Worm (Caenorhabditis elegans) whole organism, L4 larva: Measurements from ENCODE around the gene mig-22.

Experiments used
- F26F4.8 ChIP-seq: fragments of 200-800 bp; sonication (Bioruptor generic); conservative IDR thresholded peaks from 2 replicates; pipeline ENCODE4 v1.3.6; 2022; ENCODE audit warnings: missing genetic modification characterization, missing compliant biosample characterization
- F49E8.2 ChIP-seq: sonication (generic microtip); optimal IDR thresholded peaks from 2 replicates; lab custom pipeline; 2016; ENCODE audit warnings: missing compliant biosample characterization, mild to moderate bottlenecking, missing genetic modification characterization, borderline replicate concordance
- R02D3.7 ChIP-seq: fragments of 150-350 bp; sonication (generic microtip); optimal IDR thresholded peaks from 3 replicates; lab custom pipeline; 2014; ENCODE audit warnings: missing biosample characterization, missing genetic modification characterization
- T20F7.1 ChIP-seq: fragments of 200-800 bp; sonication (Bioruptor generic); optimal IDR thresholded peaks from 2 replicates; lab custom pipeline; 2018; ENCODE audit warnings: mild to moderate bottlenecking, missing genetic modification characterization, missing compliant biosample characterization
- T26A8.4 ChIP-seq: fragments of 200-800 bp; sonication (Bioruptor generic); IDR thresholded peaks from 2 replicates; pipeline ENCODE4 v1.3.6; 2022; ENCODE audit warnings: missing genetic modification characterization, missing compliant biosample characterization
- Y48G9A.11 ChIP-seq: fragments of 200-800 bp; sonication (Bioruptor generic); IDR thresholded peaks from 2 replicates; pipeline ENCODE4 v1.3.6; 2022; ENCODE audit warnings: missing genetic modification reagents, missing genetic modification characterization, missing compliant biosample characterization
- Y5F2A.4 ChIP-seq: fragments of 200-800 bp; sonication (Bioruptor generic); optimal IDR thresholded peaks from 2 replicates; lab custom pipeline; 2018; ENCODE audit warnings: mild to moderate bottlenecking, missing genetic modification characterization, missing compliant biosample characterization
- ZK337.2 ChIP-seq: fragments of 200-800 bp; sonication (Bioruptor generic); IDR thresholded peaks from 2 replicates; pipeline ENCODE4 v1.3.6; 2022; ENCODE audit warnings: missing genetic modification reagents, missing genetic modification characterization, missing compliant biosample characterization
- ama-1 ChIP-seq: fragments of 150-350 bp; optimal IDR thresholded peaks from 2 replicates; lab custom pipeline; 2014; ENCODE audit warnings: inconsistent platforms, mixed read lengths
- attf-4 ChIP-seq: sonication (generic microtip); optimal IDR thresholded peaks from 3 replicates; lab custom pipeline; 2017; ENCODE audit warnings: missing biosample characterization, missing genetic modification characterization
- ceh-20 ChIP-seq: fragments of 200-800 bp; sonication (Bioruptor generic); IDR thresholded peaks from 2 replicates; pipeline ENCODE4 v1.3.6; 2022; ENCODE audit warnings: missing genetic modification reagents, missing genetic modification characterization, missing compliant biosample characterization
- ceh-62 ChIP-seq: sonication (generic microtip); optimal IDR thresholded peaks from 2 replicates; lab custom pipeline; 2017; ENCODE audit warnings: missing biosample characterization, missing genetic modification characterization
- ceh-82 ChIP-seq: sonication (generic microtip); optimal IDR thresholded peaks from 2 replicates; lab custom pipeline; 2017; ENCODE audit warnings: missing biosample characterization, missing genetic modification characterization
- ces-1 ChIP-seq: fragments of 150-350 bp; sonication (generic microtip); optimal IDR thresholded peaks from 4 replicates; lab custom pipeline; 2014; ENCODE audit warnings: missing biosample characterization, missing genetic modification reagents, missing genetic modification characterization
- cey-2 ChIP-seq: sonication (generic microtip); optimal IDR thresholded peaks from 3 replicates; lab custom pipeline; 2017; ENCODE audit warnings: missing genetic modification characterization, mild to moderate bottlenecking, missing compliant biosample characterization, antibody characterized with exemption, borderline replicate concordance; ENCODE audit not compliant: insufficient read depth
- ctbp-1 ChIP-seq: fragments of 200-800 bp; sonication (Bioruptor generic); IDR thresholded peaks from 2 replicates; pipeline ENCODE4 v1.3.6; 2022; ENCODE audit warnings: missing genetic modification reagents, missing genetic modification characterization, missing compliant biosample characterization
- daf-12 ChIP-seq: fragments of 150-350 bp; optimal IDR thresholded peaks from 2 replicates; lab custom pipeline; 2014; ENCODE audit warnings: missing biosample characterization, missing genetic modification reagents, missing genetic modification characterization
- daf-16 ChIP-seq, 3 experiments: sonication (generic microtip); optimal IDR thresholded peaks; 2 replicates each; lab custom pipeline; 2016 to 2017; ENCODE audit warnings: missing genetic modification characterization in 3 of 3, missing genetic modification reagents in 3 of 3, mild to moderate bottlenecking in 2 of 3, missing compliant biosample characterization in 2 of 3, missing biosample characterization in 1 of 3, moderate library complexity in 1 of 3
- daf-19 ChIP-seq: fragments of 200-800 bp; sonication (Bioruptor generic); conservative IDR thresholded peaks from 2 replicates; pipeline ENCODE4 v1.3.6; 2022; ENCODE audit warnings: missing genetic modification characterization, missing compliant biosample characterization
- daf-8 ChIP-seq: fragments of 200-800 bp; sonication (Bioruptor generic); IDR thresholded peaks from 2 replicates; pipeline ENCODE4 v1.3.6; 2022; ENCODE audit warnings: missing genetic modification characterization, missing compliant biosample characterization
- dmd-6 ChIP-seq: fragments of 200-800 bp; sonication (Bioruptor generic); IDR thresholded peaks from 2 replicates; pipeline ENCODE4 v1.3.6; 2022; ENCODE audit warnings: missing genetic modification reagents, missing genetic modification characterization, missing compliant biosample characterization
- dpl-1 ChIP-seq: fragments of 150-350 bp; optimal IDR thresholded peaks from 2 replicates; lab custom pipeline; 2014; ENCODE audit warnings: missing biosample characterization, missing genetic modification reagents, missing genetic modification characterization
- duxl-1 ChIP-seq: sonication (generic microtip); optimal IDR thresholded peaks from 2 replicates; lab custom pipeline; 2016; ENCODE audit warnings: mild to moderate bottlenecking, missing genetic modification characterization, moderate library complexity, missing compliant biosample characterization; ENCODE audit not compliant: poor library complexity
- dve-1 ChIP-seq: sonication (generic microtip); optimal IDR thresholded peaks from 2 replicates; lab custom pipeline; 2017; ENCODE audit warnings: antibody characterized with exemption, mild to moderate bottlenecking, missing genetic modification characterization, missing compliant biosample characterization; ENCODE audit not compliant: insufficient read depth
- egl-27 ChIP-seq: sonication (generic microtip); optimal IDR thresholded peaks from 3 replicates; lab custom pipeline; 2017; ENCODE audit warnings: missing biosample characterization, missing genetic modification reagents, missing genetic modification characterization
- egl-43 ChIP-seq: fragments of 200-800 bp; sonication (Bioruptor generic); IDR thresholded peaks from 2 replicates; pipeline ENCODE4 v1.3.6; 2022; ENCODE audit warnings: missing genetic modification reagents, missing genetic modification characterization, missing compliant biosample characterization
- fkh-10 ChIP-seq: fragments of 150-350 bp; optimal IDR thresholded peaks from 2 replicates; lab custom pipeline; 2014; ENCODE audit warnings: missing biosample characterization, missing genetic modification reagents, missing genetic modification characterization
- gei-8 ChIP-seq: fragments of 200-800 bp; sonication (Bioruptor generic); optimal IDR thresholded peaks from 2 replicates; lab custom pipeline; 2018; ENCODE audit warnings: mild to moderate bottlenecking, missing genetic modification characterization, missing compliant biosample characterization
- jun-1 ChIP-seq: fragments of 150-350 bp; optimal IDR thresholded peaks from 2 replicates; lab custom pipeline; 2014; ENCODE audit warnings: missing biosample characterization, missing genetic modification reagents, missing genetic modification characterization
- lim-7 ChIP-seq: fragments of 200-800 bp; sonication (Bioruptor generic); IDR thresholded peaks from 2 replicates; pipeline ENCODE4 v1.3.6; 2022; ENCODE audit warnings: missing genetic modification characterization, missing compliant biosample characterization
- lin-1 ChIP-seq: fragments of 200-800 bp; sonication (Bioruptor generic); IDR thresholded peaks from 2 replicates; pipeline ENCODE4 v1.3.6; 2022; ENCODE audit warnings: missing genetic modification reagents, missing genetic modification characterization, missing compliant biosample characterization
- lin-29 ChIP-seq: fragments of 200-800 bp; sonication (Bioruptor generic); IDR thresholded peaks from 2 replicates; pipeline ENCODE4 v1.3.6; 2022; ENCODE audit warnings: missing genetic modification reagents, missing genetic modification characterization, missing compliant biosample characterization
- lin-38 ChIP-seq: fragments of 200-800 bp; sonication (Bioruptor generic); IDR thresholded peaks from 2 replicates; pipeline ENCODE4 v1.3.6; 2022; ENCODE audit warnings: missing genetic modification reagents, missing genetic modification characterization, missing compliant biosample characterization
- lsy-2 ChIP-seq, 2 experiments: fragments of 150-350 bp in 1 of 2; sonication (generic microtip) in 1 of 2; optimal IDR thresholded peaks; 2 replicates each; lab custom pipeline; 2014 to 2017; ENCODE audit warnings: missing biosample characterization in 2 of 2, missing genetic modification characterization in 2 of 2
- madf-5 ChIP-seq, 2 experiments: fragments of 200-800 bp; sonication (Bioruptor generic); IDR thresholded peaks; 2 replicates each; pipeline ENCODE4 v1.3.6; 2022; ENCODE audit warnings: missing compliant biosample characterization in 2 of 2, missing genetic modification characterization in 2 of 2
- madf-9 ChIP-seq: fragments of 200-800 bp; sonication (Bioruptor generic); conservative IDR thresholded peaks from 2 replicates; pipeline ENCODE4 v1.3.6; 2022; ENCODE audit warnings: missing genetic modification reagents, missing genetic modification characterization, missing compliant biosample characterization
- mdt-29 ChIP-seq: fragments of 200-800 bp; sonication (Bioruptor generic); IDR thresholded peaks from 2 replicates; pipeline ENCODE4 v1.3.6; 2022; ENCODE audit warnings: missing genetic modification reagents, missing genetic modification characterization, missing compliant biosample characterization
- nhr-102 ChIP-seq: sonication (generic microtip); optimal IDR thresholded peaks from 2 replicates; lab custom pipeline; 2016; ENCODE audit warnings: mild to moderate bottlenecking, missing genetic modification characterization, moderate library complexity, missing compliant biosample characterization
- nhr-111 ChIP-seq: fragments of 200-800 bp; sonication (Bioruptor generic); optimal IDR thresholded peaks from 2 replicates; lab custom pipeline; 2018; ENCODE audit warnings: mild to moderate bottlenecking, missing genetic modification characterization, missing compliant biosample characterization
- nhr-28 ChIP-seq: fragments of 150-350 bp; optimal IDR thresholded peaks from 2 replicates; lab custom pipeline; 2014; ENCODE audit warnings: missing biosample characterization, missing genetic modification characterization
- nhr-42 ChIP-seq: fragments of 200-800 bp; sonication (Bioruptor generic); IDR thresholded peaks from 2 replicates; pipeline ENCODE4 v1.3.6; 2022; ENCODE audit warnings: missing genetic modification characterization, missing compliant biosample characterization
- nhr-76 ChIP-seq: fragments of 150-350 bp; optimal IDR thresholded peaks from 2 replicates; lab custom pipeline; 2014; ENCODE audit warnings: missing biosample characterization, missing genetic modification characterization
- php-3 ChIP-seq: fragments of 200-800 bp; sonication (Bioruptor generic); IDR thresholded peaks from 2 replicates; pipeline ENCODE4 v1.3.6; 2022; ENCODE audit warnings: missing genetic modification reagents, missing genetic modification characterization, missing compliant biosample characterization
- saeg-2 ChIP-seq: fragments of 200-800 bp; sonication (Bioruptor generic); IDR thresholded peaks from 2 replicates; pipeline ENCODE4 v1.3.6; 2022; ENCODE audit warnings: missing genetic modification reagents, missing genetic modification characterization, missing compliant biosample characterization
- set-16 ChIP-seq: fragments of 200-800 bp; sonication (Bioruptor generic); IDR thresholded peaks from 2 replicates; pipeline ENCODE4 v1.3.6; 2022; ENCODE audit warnings: missing genetic modification reagents, missing genetic modification characterization, missing compliant biosample characterization
- skn-1 ChIP-seq: fragments of 150-350 bp; optimal IDR thresholded peaks from 2 replicates; lab custom pipeline; 2014; ENCODE audit warnings: missing biosample characterization, missing genetic modification characterization
- snpc-1.2 ChIP-seq: fragments of 200-800 bp; sonication (Bioruptor generic); IDR thresholded peaks from 2 replicates; pipeline ENCODE4 v1.3.6; 2022; ENCODE audit warnings: missing genetic modification reagents, missing genetic modification characterization, missing compliant biosample characterization
- spr-3 ChIP-seq: fragments of 200-800 bp; sonication (Bioruptor generic); optimal IDR thresholded peaks from 2 replicates; lab custom pipeline; 2018; ENCODE audit warnings: mild to moderate bottlenecking, missing genetic modification characterization, missing compliant biosample characterization
- zfp-2 ChIP-seq: sonication (generic microtip); optimal IDR thresholded peaks from 2 replicates; lab custom pipeline; 2016; ENCODE audit warnings: mild to moderate bottlenecking, missing genetic modification characterization, missing compliant biosample characterization
- zfp-3 ChIP-seq: fragments of 200-800 bp; sonication (Bioruptor generic); conservative IDR thresholded peaks from 2 replicates; pipeline ENCODE4 v1.3.6; 2022; ENCODE audit warnings: missing genetic modification reagents, missing genetic modification characterization, missing compliant biosample characterization
- zip-2 ChIP-seq: fragments of 150-350 bp; optimal IDR thresholded peaks from 2 replicates; lab custom pipeline; 2014; ENCODE audit warnings: missing biosample characterization, missing genetic modification characterization
- ztf-11 ChIP-seq: fragments of 150-350 bp; optimal IDR thresholded peaks from 2 replicates; lab custom pipeline; 2014; ENCODE audit warnings: missing biosample characterization, missing genetic modification characterization

The mig-22 gene

DNA sequence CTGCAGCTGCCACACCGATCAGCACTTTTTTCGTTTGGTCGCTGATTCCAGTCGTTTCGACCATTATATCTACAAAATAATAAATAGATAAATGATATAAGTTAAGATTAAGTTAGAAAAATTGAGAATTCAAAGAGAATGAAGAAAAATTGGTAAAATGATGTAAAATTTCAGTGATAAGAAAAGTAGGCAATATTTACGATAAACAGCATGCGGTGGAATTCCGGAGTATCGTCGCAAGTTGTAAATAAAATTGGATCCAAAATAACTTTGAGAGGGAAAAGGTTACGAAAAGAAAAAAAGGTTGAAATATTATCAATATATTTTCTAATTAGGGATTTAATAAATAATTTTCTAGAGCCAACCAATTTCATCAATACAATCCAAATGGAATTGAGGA is 12.5 kb downstream of the mig-22 start, which contains the start of gene tomm-70:
tomm-70 (minus strand) TSS at position 69 of the 400 bp plus-strand sequence.
- TF ChIP-seq zfp-2 (no peak), dmd-6 (GFP tag; lab: Robert Waterston, UW) (no peak), jun-1 (tag; lab: Kevin White, UChicago) (no peak), nhr-111 (GFP tag; lab: Kevin White, UChicago) (no peak), gei-8 (GFP tag; lab: Kevin White, UChicago) (no peak), egl-43 (no peak), dpl-1 (GFP tag; lab: Kevin White, UChicago) (no peak), daf-16 (GFP tag; optimal IDR thresholded peaks at IDR 0.05; lab: Kevin White, UChicago) (no peak), daf-16 (tag; optimal IDR thresholded peaks at IDR 0.05; lab: Kevin White, UChicago) (peak; percentile 66), duxl-1 (tag; lab: Kevin White, UChicago) (no peak), snpc-1.2 (GFP tag; lab: Robert Waterston, UW) (no peak), php-3 (no peak), ZK337.2 (GFP tag; lab: Robert Waterston, UW) (no peak), spr-3 (GFP tag; lab: Kevin White, UChicago) (no peak), zfp-3 (GFP tag; lab: Robert Waterston, UW) (no peak), daf-8 (GFP tag; lab: Robert Waterston, UW) (no peak), ces-1 (GFP tag; lab: Kevin White, UChicago) (no peak), skn-1 (tag; lab: Kevin White, UChicago) (no peak), ama-1 (lab: Kevin White, UChicago) (no peak), attf-4 (no peak), saeg-2 (GFP tag; lab: Robert Waterston, UW) (no peak), dve-1 (tag; lab: Kevin White, UChicago) (peak; percentile 4), Y5F2A.4 (no peak), zip-2 (no peak), nhr-76 (tag; lab: Kevin White, UChicago) (no peak), lin-38 (GFP tag; lab: Robert Waterston, UW) (no peak), lim-7 (GFP tag; lab: Robert Waterston, UW) (no peak), ceh-82 (tag; lab: Kevin White, UChicago) (no peak), lsy-2 (tag; optimal IDR thresholded peaks at IDR 0.05; lab: Kevin White, UChicago) (peak in 1 of 2 experiments; percentile 43), R02D3.7 (tag; lab: Kevin White, UChicago) (peak; percentile 62), ceh-20 (no peak), nhr-28 (tag; lab: Kevin White, UChicago) (peak; percentile 6), mdt-29 (GFP tag; lab: Robert Waterston, UW) (no peak), daf-19 (GFP tag; lab: Robert Waterston, UW) (no peak), ctbp-1 (GFP tag; lab: Robert Waterston, UW) (no peak), set-16 (GFP tag; lab: Robert Waterston, UW) (no peak), T26A8.4 (GFP tag; lab: Robert Waterston, UW) (no peak), ceh-62 (tag; lab: Kevin White, UChicago) (no peak), F49E8.2 (no peak), madf-9 (GFP tag; lab: Robert Waterston, UW) (no peak), daf-12 (no peak), fkh-10 (no peak), lin-29 (GFP tag; lab: Robert Waterston, UW) (no peak), cey-2 (no peak), egl-27 (tag; lab: Kevin White, UChicago) (no peak), lin-1 (no peak), madf-5 (GFP tag; IDR thresholded peaks at IDR 0.05; lab: Robert Waterston, UW) (no peak), F26F4.8 (no peak), ztf-11 (tag; lab: Kevin White, UChicago) (no peak), nhr-102 (no peak), Y48G9A.11 (no peak), T20F7.1 (GFP tag; lab: Kevin White, UChicago) (peak; percentile 92), nhr-42 (GFP tag; lab: Robert Waterston, UW) (no peak)
